Worm (Caenorhabditis elegans) whole organism, L4/young adult: ENCODE measurements around the gene egl-18.

Experiments
- W03F9.2 ChIP-seq: fragments of 150-350 bp; optimal IDR thresholded peaks from 2 replicates; lab custom pipeline; 2014; ENCODE audit warnings: missing biosample characterization, missing genetic modification characterization
- dao-5 ChIP-seq: sonication (generic microtip); optimal IDR thresholded peaks from 2 replicates; lab custom pipeline; 2016; ENCODE audit warnings: missing genotype, missing genetic modification characterization, moderate library complexity, missing compliant biosample characterization
- him-1 ChIP-seq: sonication (generic microtip); optimal IDR thresholded peaks from 2 replicates; lab custom pipeline; 2016; ENCODE audit warnings: missing genotype, missing genetic modification reagents, missing genetic modification characterization, missing compliant biosample characterization

The egl-18 gene

DNA sequence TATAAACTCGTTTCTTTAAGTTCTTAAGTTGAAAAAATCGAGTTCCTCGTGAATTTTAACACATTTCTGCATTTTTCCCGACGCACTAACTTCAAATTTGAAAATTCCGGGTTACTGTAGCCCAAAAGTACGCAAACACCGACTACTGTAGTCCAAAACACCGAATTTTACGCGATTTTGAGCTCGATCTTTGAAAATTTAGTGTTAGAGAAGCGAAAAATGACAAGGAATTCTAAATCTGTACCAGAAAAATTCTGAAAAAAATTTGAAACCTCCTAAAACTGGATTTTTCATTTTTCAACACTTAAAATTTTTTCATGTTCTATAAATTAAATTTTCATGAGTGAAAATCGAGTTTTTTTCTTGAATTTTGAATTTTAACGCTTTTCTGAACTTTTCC lies 43.1 kb downstream of the egl-18 start:
- no peak for TF ChIP-seq dao-5 (tag; lab: Kevin White, UChicago)
- TF ChIP-seq W03F9.2 (tag; lab: Kevin White, UChicago), result no peak
- no peak for TF ChIP-seq him-1 (tag; lab: Kevin White, UChicago)

DNA sequence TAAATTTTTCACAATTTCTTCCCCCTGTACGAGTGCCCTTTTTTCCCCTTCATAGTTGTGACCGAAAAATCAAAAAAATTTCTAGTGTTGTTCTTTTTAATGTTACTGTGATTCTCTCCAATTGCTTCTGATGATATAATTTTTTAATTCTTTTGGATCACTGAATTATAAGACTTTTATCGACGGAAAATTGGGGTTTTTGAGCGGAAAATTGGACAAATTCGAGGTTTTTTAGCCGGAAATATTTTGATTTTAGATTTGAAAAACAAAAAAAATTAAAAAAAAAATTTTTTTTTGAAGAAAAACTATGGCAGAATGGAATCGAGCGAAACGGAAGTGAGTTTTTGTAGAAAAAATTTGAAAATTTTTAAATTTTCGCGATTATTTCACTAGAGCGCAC lies 45.8 kb downstream of the egl-18 start, which contains the start of gene tsen-54:
tsen-54 (plus strand) TSS at position 301 of the 400 bp plus-strand sequence.
- TF ChIP-seq W03F9.2 (tag; lab: Kevin White, UChicago), result no peak
- TF ChIP-seq dao-5 (tag; lab: Kevin White, UChicago), result no peak

DNA sequence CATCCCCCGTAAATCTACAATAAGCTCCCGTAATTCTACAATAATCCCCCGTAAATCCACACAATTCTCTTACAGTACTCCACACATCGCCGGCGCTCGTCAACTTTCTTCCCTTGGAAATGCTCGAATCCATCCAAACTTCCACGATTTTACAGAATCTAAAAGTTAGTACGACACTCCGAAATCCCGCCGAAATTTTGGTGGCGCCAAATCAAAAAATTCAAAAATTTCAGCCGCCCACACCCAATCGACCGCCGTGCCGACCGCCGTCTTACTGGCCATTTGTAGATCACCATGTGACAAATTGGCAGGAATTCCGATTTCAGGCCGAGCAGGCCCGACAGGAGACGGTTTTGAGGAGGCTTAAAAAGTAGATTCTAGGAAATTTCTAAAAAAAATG lies 50.2 kb downstream of the egl-18 start:
- TF ChIP-seq dao-5 (tag; lab: Kevin White, UChicago), result no peak
- TF ChIP-seq him-1 (tag; lab: Kevin White, UChicago), result no peak
- no peak for TF ChIP-seq W03F9.2 (tag; lab: Kevin White, UChicago)

DNA sequence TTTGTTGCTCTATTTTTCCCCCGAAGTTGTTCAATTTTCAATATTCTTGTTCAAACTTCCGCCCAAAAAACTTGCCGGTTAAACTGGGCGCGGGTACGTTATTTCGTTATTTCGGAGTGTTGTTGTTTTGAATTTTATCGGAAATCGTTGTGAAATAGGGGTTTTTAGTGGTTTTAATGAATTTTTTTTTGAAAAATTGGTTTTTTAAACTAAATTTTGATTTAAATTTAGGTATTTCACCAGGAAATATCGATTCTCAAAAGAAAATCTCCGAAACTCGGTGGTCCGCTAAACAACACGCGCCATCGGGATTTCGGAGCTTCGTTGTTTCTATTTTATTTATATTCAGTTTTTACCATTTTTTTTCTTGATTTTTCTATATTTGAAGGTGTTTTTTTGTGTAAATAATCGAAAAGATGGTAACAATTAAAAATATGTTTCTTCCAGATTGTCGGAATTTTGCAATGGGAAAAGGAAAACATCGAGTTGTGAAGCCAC lies 51.1 kb downstream of the egl-18 start, which contains the start of gene F52C12.2:
F52C12.2 (plus strand) TSS at position 448 of the 498 bp plus-strand sequence.
- TF ChIP-seq dao-5 (tag; lab: Kevin White, UChicago), result no peak
- no peak for TF ChIP-seq him-1 (tag; lab: Kevin White, UChicago)
- no peak for TF ChIP-seq W03F9.2 (tag; lab: Kevin White, UChicago)

DNA sequence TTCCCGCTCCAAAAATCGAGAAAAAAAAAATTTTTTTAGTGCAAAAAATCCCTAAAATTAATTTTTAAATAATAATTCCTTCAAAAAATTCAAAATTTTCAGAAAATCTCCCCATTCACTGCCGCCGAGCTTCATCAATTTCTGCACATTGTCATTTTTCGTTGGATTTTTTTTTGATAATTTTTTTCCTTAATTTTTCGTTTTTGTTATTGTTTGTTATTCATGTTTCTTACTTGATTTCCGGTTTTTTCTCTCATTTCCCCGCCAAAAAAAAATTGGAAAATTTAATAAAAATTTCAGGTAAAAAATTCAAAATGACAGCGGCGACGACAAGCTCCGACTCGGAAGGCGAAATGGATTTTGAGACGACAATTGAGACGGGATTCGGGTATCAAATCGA lies 54.3 kb downstream of the egl-18 start, which contains the start of gene F52C12.6:
F52C12.6 (plus strand) TSS at position 301 of the 400 bp plus-strand sequence.
- no peak for TF ChIP-seq W03F9.2 (tag; lab: Kevin White, UChicago)
- TF ChIP-seq dao-5 (tag; lab: Kevin White, UChicago), result no peak
- TF ChIP-seq him-1 (tag; lab: Kevin White, UChicago), result no peak

DNA sequence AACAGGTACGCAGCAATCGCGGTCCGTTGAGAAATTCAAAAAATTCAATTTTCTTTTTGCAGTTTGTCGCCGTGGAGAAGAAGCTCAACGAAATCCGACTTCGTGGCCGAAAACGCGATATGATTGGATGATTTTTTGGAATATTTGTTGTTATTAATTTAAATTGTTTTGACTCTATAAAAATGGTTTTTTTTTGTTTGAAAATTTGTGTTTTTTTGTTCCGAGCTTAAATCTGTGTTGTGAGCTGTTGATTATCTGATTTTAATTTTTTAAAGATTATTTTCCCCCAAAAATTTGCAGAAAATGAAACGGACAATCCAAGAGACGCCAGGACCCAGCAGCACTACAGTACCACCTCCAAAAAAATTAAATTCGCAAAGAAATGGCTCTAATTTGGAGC lies 57.4 kb downstream of the egl-18 start, which contains the start of gene tdpo-1:
tdpo-1 (plus strand) TSS at position 301 of the 400 bp plus-strand sequence.
- TF ChIP-seq W03F9.2 (tag; lab: Kevin White, UChicago), result no peak
- no peak for TF ChIP-seq dao-5 (tag; lab: Kevin White, UChicago)
- TF ChIP-seq him-1 (tag; lab: Kevin White, UChicago), result no peak

DNA sequence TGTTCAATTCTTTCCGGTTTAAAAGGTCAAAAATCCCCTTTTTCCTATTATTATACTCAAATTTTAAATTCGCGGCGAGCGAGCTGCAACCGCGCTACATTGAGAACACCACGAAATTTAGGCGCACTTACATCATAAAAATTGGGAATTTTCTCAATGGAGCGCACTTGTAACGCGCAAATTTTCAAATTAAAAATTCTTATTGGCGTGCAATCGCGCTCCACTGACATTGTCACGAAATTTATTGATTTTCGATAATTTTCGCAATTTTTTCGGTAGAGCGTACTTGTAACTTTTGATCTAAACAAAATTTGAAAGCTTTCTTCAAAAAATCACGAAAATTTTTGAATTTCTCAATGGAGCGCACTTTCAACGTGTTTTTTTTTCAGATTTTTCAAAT lies 61.1 kb downstream of the egl-18 start, which contains the start of gene ulp-3:
ulp-3 (plus strand) TSS at position 388 of the 400 bp plus-strand sequence.
- no peak for TF ChIP-seq him-1 (tag; lab: Kevin White, UChicago)
- TF ChIP-seq dao-5 (tag; lab: Kevin White, UChicago), result no peak
- TF ChIP-seq W03F9.2 (tag; lab: Kevin White, UChicago), result no peak

DNA sequence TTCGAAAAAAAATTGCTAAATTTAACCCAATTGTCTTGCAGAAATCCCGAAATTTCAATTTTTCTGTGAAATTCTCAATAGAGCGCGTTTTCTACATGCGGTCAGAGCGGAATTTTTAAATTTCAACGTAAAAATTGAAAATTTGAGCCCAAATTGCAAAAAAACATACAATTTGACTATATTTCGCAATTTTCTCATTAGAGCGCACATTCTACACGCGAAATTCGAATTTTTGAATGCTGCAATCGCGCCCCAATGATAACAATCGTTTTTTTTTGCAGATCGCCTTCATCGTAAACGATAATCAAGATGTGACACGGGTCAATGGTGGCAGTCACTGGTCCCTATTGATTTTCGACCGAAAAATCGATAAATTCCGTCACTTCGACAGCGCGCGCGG lies 61.9 kb downstream of the egl-18 start:
- TF ChIP-seq W03F9.2 (tag; lab: Kevin White, UChicago), result no peak
- TF ChIP-seq dao-5 (tag; lab: Kevin White, UChicago), result no peak
- no peak for TF ChIP-seq him-1 (tag; lab: Kevin White, UChicago)

DNA sequence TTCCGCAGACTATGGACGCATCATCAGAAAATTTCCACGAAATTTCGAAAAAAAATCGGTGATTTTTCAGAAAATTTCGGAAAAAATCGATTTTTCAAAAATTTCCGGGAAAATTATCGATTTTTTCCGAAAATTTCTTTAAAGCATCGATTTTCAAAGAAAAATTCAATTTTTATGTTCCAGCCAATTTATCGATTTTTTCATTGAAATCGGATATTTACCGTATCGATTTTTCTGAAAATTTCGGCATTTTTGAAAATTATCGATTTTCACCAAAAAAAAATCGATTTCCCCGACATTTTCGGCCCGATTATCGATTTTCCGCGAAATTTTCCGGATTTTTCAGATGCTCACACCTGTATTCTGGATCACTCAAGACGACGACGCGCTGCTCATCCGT lies 63.0 kb downstream of the egl-18 start, which contains the start of gene Y48A5A.1:
Y48A5A.1 (plus strand) TSS at position 347 of the 400 bp plus-strand sequence.
- TF ChIP-seq W03F9.2 (tag; lab: Kevin White, UChicago) (no peak), him-1 (tag; lab: Kevin White, UChicago) (no peak), dao-5 (tag; lab: Kevin White, UChicago) (no peak)
